Worm (Caenorhabditis elegans): ENCODE measurements around the gene pgm-3.

The pgm-3 gene

ce11 chrIV:8764567-8764966, 39.0 kb downstream of the pgm-3 start, which contains the start of gene cdc-50.B:
Gene cdc-50.B (plus strand): TSS chrIV:8764867.
- no peak for TF ChIP-seq unc-62 (GFP tag; optimal IDR thresholded peaks at IDR 0.05)

- TF ChIP-seq unc-62 (GFP tag; optimal IDR thresholded peaks at IDR 0.05): no peak
Observed at ce11 chrIV:8769539-8769938, 44.0 kb downstream of the pgm-3 start, which contains the start of gene F20C5.5. Gene F20C5.5 (minus strand): TSS chrIV:8769639.

ce11 chrIV:8772800-8773256, 47.3 kb downstream of the pgm-3 start, which contains the start of gene F20C5.6:
Gene F20C5.6 (minus strand): TSS chrIV:8773206.
- no peak for TF ChIP-seq unc-62 (GFP tag; optimal IDR thresholded peaks at IDR 0.05)

All from whole organism, dauer.